Fruit fly (Drosophila melanogaster) whole organism, prepupa: ENCODE results near the gene dl.

ENCODE experiments used
- CG34406 ChIP-seq: fragments of 200-800 bp; sonication (Bioruptor generic); optimal IDR thresholded peaks from 3 replicates; lab custom pipeline; 2016; ENCODE audit warnings: missing biosample characterization, missing genetic modification characterization
- CG7368 ChIP-seq: fragments of 200-800 bp; sonication (Bioruptor generic); optimal IDR thresholded peaks from 3 replicates; lab custom pipeline; 2016; ENCODE audit warnings: missing biosample characterization, missing genetic modification characterization
- CG8319 ChIP-seq: fragments of 200-800 bp; sonication (Bioruptor generic); optimal IDR thresholded peaks from 3 replicates; lab custom pipeline; 2016; ENCODE audit warnings: missing biosample characterization, missing genetic modification characterization
- Eip93F ChIP-seq: fragments of 200-800 bp; sonication (Bioruptor generic); optimal IDR thresholded peaks from 2 replicates; lab custom pipeline; 2016; ENCODE audit warnings: missing biosample characterization, mild to moderate bottlenecking, missing genetic modification characterization
- Hr38 ChIP-seq: sonication (Bioruptor generic); optimal IDR thresholded peaks from 2 replicates; lab custom pipeline; 2016; ENCODE audit warnings: missing biosample characterization, missing genetic modification characterization
- Smox ChIP-seq: fragments of 200-800 bp; sonication (Bioruptor generic); optimal IDR thresholded peaks from 3 replicates; lab custom pipeline; 2016; ENCODE audit warnings: missing biosample characterization, missing genetic modification characterization
- net ChIP-seq: fragments of 200-800 bp; sonication (Bioruptor generic); optimal IDR thresholded peaks from 3 replicates; lab custom pipeline; 2016; ENCODE audit warnings: missing biosample characterization, missing genetic modification characterization

dm6 chr2L:17421366-17421765, 28.8 kb downstream of the dl start:
- TF ChIP-seq Smox (GFP tag; lab: Kevin White, UChicago) (peak; percentile 4), CG8319 (GFP tag; lab: Kevin White, UChicago) (peak; percentile 20), CG34406 (GFP tag; lab: Kevin White, UChicago) (peak; percentile 49), net (GFP tag; lab: Kevin White, UChicago) (no peak), Eip93F (GFP tag; lab: Kevin White, UChicago) (no peak), Hr38 (GFP tag; lab: Kevin White, UChicago) (no peak), CG7368 (GFP tag; lab: Kevin White, UChicago) (no peak)
